Fruit fly (Drosophila melanogaster): ENCODE measurements around the gene Mtr4.

dm6 chr2L:15770978-15771377 lies 18.9 kb downstream of the Mtr4 start, which contains the start of gene Ku80:
- TF ChIP-seq bab2 (GFP tag; optimal IDR thresholded peaks at IDR 0.05) (no peak), bcd (GFP tag; optimal IDR thresholded peaks at IDR 0.05) (no peak), CG4404 (GFP tag; IDR thresholded peaks at IDR 0.05) (no peak), CG17385 (GFP tag; optimal IDR thresholded peaks at IDR 0.05) (no peak), lola (GFP tag; optimal IDR thresholded peaks at IDR 0.05) (no peak), toy (GFP tag; IDR thresholded peaks at IDR 0.05) (no peak), gcm (GFP tag; optimal IDR thresholded peaks at IDR 0.05) (no peak), CG4617 (GFP tag; optimal IDR thresholded peaks at IDR 0.05; ENCODE audit: borderline replicate concordance) (peak; percentile 7), CG10979 (tag; optimal IDR thresholded peaks at IDR 0.05) (no peak), Elba2 (GFP tag; optimal IDR thresholded peaks at IDR 0.05) (no peak), unpg (GFP tag; optimal IDR thresholded peaks at IDR 0.05) (no peak), sug (tag; optimal IDR thresholded peaks at IDR 0.05) (no peak), Gsc (GFP tag; IDR thresholded peaks at IDR 0.05) (no peak)
